Worm (Caenorhabditis elegans) whole organism, early embryonic: ENCODE data around the gene aptf-2.

Experiments
- B0310.2 ChIP-seq: sonication (generic microtip); optimal IDR thresholded peaks from 2 replicates; lab custom pipeline; 2016; ENCODE audit warnings: mild to moderate bottlenecking, missing genetic modification characterization, missing compliant biosample characterization
- F13C5.2 ChIP-seq: sonication (generic microtip); optimal IDR thresholded peaks from 2 replicates; lab custom pipeline; 2017; ENCODE audit warnings: mild to moderate bottlenecking, missing genetic modification characterization, inconsistent platforms, missing compliant biosample characterization
- aly-1 ChIP-seq: sonication (generic microtip); optimal IDR thresholded peaks from 2 replicates; lab custom pipeline; 2016; ENCODE audit warnings: missing genetic modification characterization, missing compliant biosample characterization
- ama-1 ChIP-seq: fragments of 150-350 bp; optimal IDR thresholded peaks from 2 replicates; lab custom pipeline; 2014
- ceh-13 ChIP-seq: fragments of 200-800 bp; sonication (Bioruptor generic); optimal IDR thresholded peaks from 2 replicates; lab custom pipeline; 2018; ENCODE audit warnings: mild to moderate bottlenecking, missing genetic modification characterization, missing compliant biosample characterization
- ceh-36 ChIP-seq: sonication (generic microtip); optimal IDR thresholded peaks from 2 replicates; lab custom pipeline; 2016; ENCODE audit warnings: missing genetic modification characterization, inconsistent platforms, missing compliant biosample characterization
- ets-7 ChIP-seq: sonication (generic microtip); optimal IDR thresholded peaks from 2 replicates; lab custom pipeline; 2016; ENCODE audit warnings: missing genotype, missing genetic modification characterization, missing compliant biosample characterization
- flt-1 ChIP-seq: fragments of 200-800 bp; sonication (Bioruptor generic); IDR thresholded peaks from 2 replicates; pipeline ENCODE4 v1.3.6; 2022; ENCODE audit warnings: missing genetic modification characterization, missing compliant biosample characterization
- hmbx-1 ChIP-seq: sonication (generic microtip); optimal IDR thresholded peaks from 2 replicates; lab custom pipeline; 2016; ENCODE audit warnings: mild to moderate bottlenecking, missing genetic modification characterization, missing compliant biosample characterization
- hmg-4 ChIP-seq: fragments of 200-800 bp; sonication (Bioruptor generic); optimal IDR thresholded peaks from 2 replicates; lab custom pipeline; 2018; ENCODE audit warnings: mild to moderate bottlenecking, missing genetic modification characterization, missing compliant biosample characterization
- hnd-1 ChIP-seq: sonication (generic microtip); optimal IDR thresholded peaks from 2 replicates; lab custom pipeline; 2016; ENCODE audit warnings: missing genetic modification characterization, missing compliant biosample characterization
- pes-1 ChIP-seq: fragments of 200-800 bp; sonication (Bioruptor generic); IDR thresholded peaks from 2 replicates; pipeline ENCODE4 v1.3.6; 2022; ENCODE audit warnings: missing genetic modification reagents, missing genetic modification characterization, missing compliant biosample characterization
- scrt-1 ChIP-seq: fragments of 200-800 bp; sonication (Bioruptor generic); IDR thresholded peaks from 2 replicates; pipeline ENCODE4 v1.3.6; 2022; ENCODE audit warnings: missing genetic modification characterization, missing compliant biosample characterization
- sea-1 ChIP-seq: fragments of 200-800 bp; sonication (Bioruptor generic); conservative IDR thresholded peaks from 2 replicates; pipeline ENCODE4 v1.3.6; 2022; ENCODE audit warnings: missing genetic modification characterization, missing compliant biosample characterization
- tbx-11 ChIP-seq: fragments of 200-800 bp; sonication (Bioruptor generic); IDR thresholded peaks from 2 replicates; pipeline ENCODE4 v1.3.6; 2022; ENCODE audit warnings: missing genetic modification characterization, missing compliant biosample characterization
- tbx-37 ChIP-seq: fragments of 200-800 bp; sonication (Bioruptor generic); conservative IDR thresholded peaks from 2 replicates; pipeline ENCODE4 v1.3.6; 2022; ENCODE audit warnings: missing genetic modification reagents, missing genetic modification characterization, missing compliant biosample characterization
- tra-4 ChIP-seq: sonication (generic microtip); optimal IDR thresholded peaks from 2 replicates; lab custom pipeline; 2017; ENCODE audit warnings: missing genetic modification characterization, missing compliant biosample characterization

Gene aptf-2

DNA sequence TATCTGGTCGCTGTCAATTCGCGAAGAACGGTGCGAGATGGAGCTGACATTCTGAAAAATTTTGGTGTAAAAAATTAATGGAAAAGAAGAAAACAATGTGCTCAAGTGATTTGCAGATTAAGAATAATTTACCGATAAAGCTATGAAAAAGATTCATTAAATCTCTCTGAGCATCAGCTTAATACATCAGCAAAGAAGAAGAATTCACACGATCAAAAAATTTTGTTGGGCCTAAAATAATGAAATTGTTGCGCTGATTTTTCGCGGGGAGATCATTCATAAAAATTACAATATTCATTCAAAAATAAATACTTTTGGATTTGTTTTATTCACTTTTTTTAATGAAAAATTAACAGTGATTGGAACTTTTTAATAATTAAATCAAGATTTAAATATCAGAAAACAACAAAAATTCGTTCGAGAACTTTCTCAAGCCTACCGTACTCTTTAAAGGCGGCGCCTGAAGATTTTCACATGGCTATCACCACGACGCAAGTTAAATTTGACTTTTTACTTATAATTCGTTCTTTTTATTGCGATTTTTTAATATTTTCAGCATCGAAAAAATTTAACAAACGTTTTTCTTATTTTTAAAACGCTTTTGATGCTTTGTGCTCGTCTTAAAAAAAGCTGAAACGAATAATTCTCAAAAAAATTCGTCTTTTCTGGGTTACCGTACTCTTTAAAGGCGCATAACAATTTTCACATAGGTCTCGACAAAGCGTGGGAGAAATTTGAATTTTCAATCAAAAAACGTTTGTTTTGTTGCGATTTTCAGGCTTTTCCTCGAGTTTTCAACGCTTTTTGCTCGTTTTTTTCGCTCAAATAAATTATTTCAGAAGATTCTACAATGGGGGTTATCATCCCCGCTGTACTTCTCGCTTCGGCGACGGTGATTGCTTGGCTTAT, 15.1 kb downstream of the aptf-2 start, which contains the start of the genes memi-2 and cyp-31A5:
Gene memi-2 (minus strand): TSS at position 51 of the 909 bp plus-strand sequence.
Gene cyp-31A5 (plus strand): TSS at position 834 of the 909 bp plus-strand sequence.
- TF ChIP-seq scrt-1 (GFP tag; lab: Robert Waterston, UW) = no peak
- TF ChIP-seq ets-7 (tag; lab: Kevin White, UChicago) = no peak
- TF ChIP-seq tbx-11 (GFP tag; lab: Robert Waterston, UW) = no peak
- no peak for TF ChIP-seq hmg-4 (GFP tag; lab: Kevin White, UChicago)

DNA sequence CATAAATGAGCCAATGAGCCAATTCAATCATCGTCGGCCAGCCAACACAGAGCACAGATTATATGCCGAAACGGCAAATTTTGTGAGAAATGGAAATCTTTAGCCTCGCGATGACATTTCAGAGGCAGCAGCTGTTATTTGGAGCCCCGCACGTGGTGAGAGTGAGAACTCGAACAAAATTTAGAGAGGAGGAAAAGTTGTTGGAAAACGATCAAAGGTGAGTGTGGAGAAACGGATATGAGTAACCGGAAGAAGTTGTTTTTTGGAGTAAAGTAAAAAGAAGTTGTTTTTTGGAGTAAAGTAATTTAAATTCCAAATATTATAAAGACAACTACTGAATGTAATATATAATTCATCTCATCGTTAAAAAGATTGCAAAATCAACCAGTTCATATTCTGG, 17.1 kb downstream of the aptf-2 start, which contains the start of gene Y62E10A.13:
Gene Y62E10A.13 (minus strand): TSS at position 326 of the 400 bp plus-strand sequence.
- no peak for TF ChIP-seq tbx-11 (GFP tag; lab: Robert Waterston, UW)
- no peak for TF ChIP-seq ceh-36 (tag; lab: Kevin White, UChicago)
- TF ChIP-seq F13C5.2 (tag; lab: Kevin White, UChicago) = no peak
- no peak for TF ChIP-seq ceh-13
- TF ChIP-seq tbx-37 (GFP tag; lab: Robert Waterston, UW) = no peak
- no peak for TF ChIP-seq pes-1
- no peak for TF ChIP-seq hmg-4 (GFP tag; lab: Kevin White, UChicago)
- TF ChIP-seq tra-4 (tag; lab: Kevin White, UChicago) = no peak
- TF ChIP-seq sea-1 (GFP tag; lab: Robert Waterston, UW) = no peak
- no peak for TF ChIP-seq hnd-1 (tag; lab: Kevin White, UChicago)
- no peak for TF ChIP-seq ets-7 (tag; lab: Kevin White, UChicago)
- no peak for TF ChIP-seq ama-1
- TF ChIP-seq B0310.2 = no peak

DNA sequence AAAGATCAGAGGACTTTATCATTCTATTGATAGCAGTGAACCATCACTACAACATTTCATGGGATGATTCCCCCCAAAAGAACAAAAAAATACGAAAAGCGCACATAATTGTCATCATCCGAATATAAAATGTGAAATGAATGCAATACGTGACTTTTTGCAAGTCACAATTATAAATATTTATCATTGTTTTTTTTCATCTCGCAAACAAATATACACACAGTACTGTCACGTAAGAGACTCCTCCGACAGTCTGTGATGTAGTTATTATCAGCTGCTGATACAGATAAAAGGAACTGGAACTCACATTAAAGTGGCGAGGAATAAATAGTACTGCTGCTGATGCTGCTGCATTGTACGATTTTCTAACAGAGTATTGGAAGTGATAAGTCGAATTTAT, 19.5 kb downstream of the aptf-2 start:
- TF ChIP-seq B0310.2 (no peak), tbx-37 (GFP tag; lab: Robert Waterston, UW) (no peak), scrt-1 (GFP tag; lab: Robert Waterston, UW) (no peak), hmg-4 (GFP tag; lab: Kevin White, UChicago) (no peak), hmbx-1 (tag; lab: Kevin White, UChicago) (no peak), pes-1 (no peak), ceh-13 (no peak), ets-7 (tag; lab: Kevin White, UChicago) (no peak)

DNA sequence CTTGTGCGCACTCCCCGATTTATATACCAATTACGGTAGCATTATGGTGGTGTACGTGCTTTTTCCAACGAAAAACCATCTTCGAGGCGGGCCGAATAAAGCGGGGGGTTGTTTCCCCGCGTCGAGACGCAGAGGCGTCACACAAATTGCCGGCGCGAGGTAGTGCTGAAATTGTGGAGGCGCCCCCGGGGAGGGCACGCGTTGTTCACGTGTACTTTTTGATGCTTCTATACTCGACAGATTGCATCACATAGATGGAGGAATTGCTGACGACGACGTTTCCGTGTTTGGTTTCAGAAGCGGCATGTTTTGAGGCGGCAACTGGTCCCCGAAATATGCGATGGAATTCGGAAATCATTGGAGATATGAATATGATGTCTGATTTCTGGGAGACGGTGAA, 20.6 kb downstream of the aptf-2 start:
- TF ChIP-seq F13C5.2 (tag; lab: Kevin White, UChicago) = peak; percentile 10
- TF ChIP-seq tbx-11 (GFP tag; lab: Robert Waterston, UW) = no peak
- TF ChIP-seq hmg-4 (GFP tag; lab: Kevin White, UChicago) = peak; percentile 53
- TF ChIP-seq ets-7 (tag; lab: Kevin White, UChicago) = no peak
- TF ChIP-seq B0310.2 = no peak

DNA sequence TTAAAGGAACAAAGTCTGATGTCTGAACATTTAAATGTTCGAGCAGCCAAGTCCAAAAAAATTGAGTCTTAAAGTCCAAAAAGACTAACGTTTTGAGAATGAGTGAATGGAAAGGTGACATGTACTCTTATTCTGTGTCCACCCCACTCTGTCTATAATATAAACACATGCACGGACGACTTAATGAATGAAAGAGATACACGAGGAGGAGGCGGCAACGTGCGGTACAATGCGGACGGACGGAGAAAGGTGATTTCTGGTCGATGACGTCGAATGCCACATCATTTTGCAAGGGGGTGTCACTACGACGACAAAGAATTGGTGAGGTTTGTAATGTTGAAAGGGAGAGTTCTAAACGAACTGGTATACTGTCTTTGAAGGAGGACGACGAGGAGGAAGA, 21.2 kb downstream of the aptf-2 start:
- TF ChIP-seq aly-1 (tag; lab: Kevin White, UChicago) = no peak
- no peak for TF ChIP-seq F13C5.2 (tag; lab: Kevin White, UChicago)
- TF ChIP-seq hmbx-1 (tag; lab: Kevin White, UChicago) = no peak
- TF ChIP-seq B0310.2 = no peak
- no peak for TF ChIP-seq pes-1
- no peak for TF ChIP-seq flt-1 (GFP tag; lab: Robert Waterston, UW)
- TF ChIP-seq hmg-4 (GFP tag; lab: Kevin White, UChicago) = no peak
- TF ChIP-seq tbx-37 (GFP tag; lab: Robert Waterston, UW) = no peak
- no peak for TF ChIP-seq ama-1
- TF ChIP-seq hnd-1 (tag; lab: Kevin White, UChicago) = no peak
- TF ChIP-seq ceh-36 (tag; lab: Kevin White, UChicago) = no peak

DNA sequence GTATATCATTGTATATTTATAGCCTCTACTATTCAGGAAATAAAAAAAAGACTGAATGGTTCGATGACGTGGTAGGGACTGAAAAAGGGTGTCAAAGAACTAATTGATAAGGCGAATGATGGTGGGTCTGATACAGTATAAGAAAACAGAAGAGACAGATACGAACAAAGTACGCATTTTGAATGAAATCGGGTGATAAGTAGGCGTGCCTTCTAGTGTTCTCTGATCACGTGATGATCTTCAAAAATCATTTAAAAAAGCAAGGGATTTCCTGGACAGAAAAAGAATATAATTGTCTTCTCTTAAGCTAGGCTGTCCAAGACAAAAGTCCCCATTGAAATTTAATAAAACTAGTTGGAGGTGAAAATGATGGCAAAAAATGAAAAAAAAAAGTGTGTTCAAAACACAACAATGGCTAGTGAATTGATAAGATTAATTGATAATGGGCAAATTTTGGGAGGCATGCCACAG, 22.6 kb downstream of the aptf-2 start:
- no peak for TF ChIP-seq tbx-11 (GFP tag; lab: Robert Waterston, UW)
- TF ChIP-seq F13C5.2 (tag; lab: Kevin White, UChicago) = no peak
- TF ChIP-seq tra-4 (tag; lab: Kevin White, UChicago) = no peak

DNA sequence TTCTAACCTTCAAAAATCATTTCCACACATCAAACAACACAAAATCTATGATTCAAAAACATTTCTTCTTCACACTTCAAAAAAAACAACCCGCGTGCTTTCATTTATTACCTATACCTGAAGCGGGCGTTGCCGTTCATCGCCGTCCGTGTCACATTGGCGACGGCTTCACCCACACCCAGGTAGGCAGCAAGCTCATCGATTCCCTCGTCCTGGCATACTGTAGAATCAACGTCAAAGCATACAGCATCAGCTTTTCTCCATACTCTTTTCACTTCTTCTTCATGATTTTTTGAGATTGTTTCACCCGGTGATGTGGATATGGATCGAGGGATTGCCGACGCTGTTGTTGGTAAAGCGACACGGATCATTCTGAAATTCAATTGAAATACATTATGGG, 23.6 kb downstream of the aptf-2 start:
- TF ChIP-seq tbx-11 (GFP tag; lab: Robert Waterston, UW) (no peak), hmg-4 (GFP tag; lab: Kevin White, UChicago) (no peak), aly-1 (tag; lab: Kevin White, UChicago) (no peak), pes-1 (no peak), B0310.2 (no peak), hnd-1 (tag; lab: Kevin White, UChicago) (no peak), F13C5.2 (tag; lab: Kevin White, UChicago) (no peak), ceh-13 (no peak), hmbx-1 (tag; lab: Kevin White, UChicago) (no peak), flt-1 (GFP tag; lab: Robert Waterston, UW) (no peak), scrt-1 (GFP tag; lab: Robert Waterston, UW) (no peak), ceh-36 (tag; lab: Kevin White, UChicago) (no peak), ama-1 (no peak), tra-4 (tag; lab: Kevin White, UChicago) (no peak), ets-7 (tag; lab: Kevin White, UChicago) (no peak)

DNA sequence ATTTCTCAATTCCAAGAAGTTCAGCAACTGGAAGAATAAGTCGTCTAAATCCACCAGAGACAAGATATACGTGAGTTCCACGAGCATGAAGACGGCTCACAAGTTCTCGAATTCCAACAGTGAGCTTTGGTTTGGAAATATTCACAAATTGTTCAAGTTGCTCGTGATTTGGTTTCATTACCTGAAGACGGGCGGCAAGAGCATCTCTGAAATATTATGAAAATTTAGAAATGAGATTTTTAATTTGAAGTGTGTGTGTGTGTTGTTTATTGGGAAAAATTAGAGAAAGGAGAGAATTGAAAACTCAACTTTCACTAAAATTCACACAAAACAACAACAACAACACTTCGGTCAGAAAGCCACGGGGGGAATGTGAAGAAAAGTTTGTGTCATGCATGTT, 25.1 kb downstream of the aptf-2 start:
- TF ChIP-seq ceh-36 (tag; lab: Kevin White, UChicago) (no peak), hnd-1 (tag; lab: Kevin White, UChicago) (no peak), aly-1 (tag; lab: Kevin White, UChicago) (no peak), sea-1 (GFP tag; lab: Robert Waterston, UW) (no peak), flt-1 (GFP tag; lab: Robert Waterston, UW) (no peak), ama-1 (no peak), hmg-4 (GFP tag; lab: Kevin White, UChicago) (no peak), F13C5.2 (tag; lab: Kevin White, UChicago) (no peak), hmbx-1 (tag; lab: Kevin White, UChicago) (no peak), tra-4 (tag; lab: Kevin White, UChicago) (no peak), ets-7 (tag; lab: Kevin White, UChicago) (no peak), B0310.2 (no peak)
